Fruit fly (Drosophila melanogaster): Measurements from ENCODE around the gene twy.

dm6 chr3L:11774401-11774800, 18.7 kb downstream of the twy start, which contains the start of gene Tim13:
- TF ChIP-seq mirr (GFP tag; optimal IDR thresholded peaks at IDR 0.05), result no peak
- no peak for TF ChIP-seq Rx (GFP tag; IDR thresholded peaks at IDR 0.05)
- no peak for TF ChIP-seq unpg (GFP tag; optimal IDR thresholded peaks at IDR 0.05)
- TF ChIP-seq Sry-δ (GFP tag; optimal IDR thresholded peaks at IDR 0.05), result no peak
- no peak for TF ChIP-seq gcm (GFP tag; optimal IDR thresholded peaks at IDR 0.05)
